Worm (Caenorhabditis elegans) whole organism, midembryonic: ENCODE results near the gene C49H3.16.

ENCODE experiments used
- T22C8.4 ChIP-seq: fragments of 200-800 bp; sonication (Bioruptor generic); IDR thresholded peaks from 2 replicates; pipeline ENCODE4 v1.3.6; 2022; ENCODE audit warnings: missing genetic modification characterization, missing compliant biosample characterization
- cog-1 ChIP-seq: sonication (generic microtip); optimal IDR thresholded peaks from 2 replicates; lab custom pipeline; 2016; ENCODE audit warnings: missing genetic modification characterization, missing compliant biosample characterization
- flt-1 ChIP-seq: fragments of 200-800 bp; sonication (Bioruptor generic); IDR thresholded peaks from 2 replicates; pipeline ENCODE4 v1.3.6; 2022; ENCODE audit warnings: missing genetic modification characterization, missing compliant biosample characterization
- ref-1 ChIP-seq: fragments of 200-800 bp; sonication (Bioruptor generic); conservative IDR thresholded peaks from 2 replicates; pipeline ENCODE4 v1.3.6; 2022; ENCODE audit warnings: missing genetic modification reagents, missing genetic modification characterization, missing compliant biosample characterization
- ztf-23 ChIP-seq: fragments of 200-800 bp; sonication (Bioruptor generic); IDR thresholded peaks from 2 replicates; pipeline ENCODE4 v1.3.6; 2022; ENCODE audit warnings: missing genetic modification reagents, missing genetic modification characterization, missing compliant biosample characterization
- ztf-29 ChIP-seq: fragments of 200-800 bp; sonication (Bioruptor generic); IDR thresholded peaks from 2 replicates; pipeline ENCODE4 v1.3.6; 2022; ENCODE audit warnings: missing genetic modification reagents, missing genetic modification characterization, missing compliant biosample characterization

DNA sequence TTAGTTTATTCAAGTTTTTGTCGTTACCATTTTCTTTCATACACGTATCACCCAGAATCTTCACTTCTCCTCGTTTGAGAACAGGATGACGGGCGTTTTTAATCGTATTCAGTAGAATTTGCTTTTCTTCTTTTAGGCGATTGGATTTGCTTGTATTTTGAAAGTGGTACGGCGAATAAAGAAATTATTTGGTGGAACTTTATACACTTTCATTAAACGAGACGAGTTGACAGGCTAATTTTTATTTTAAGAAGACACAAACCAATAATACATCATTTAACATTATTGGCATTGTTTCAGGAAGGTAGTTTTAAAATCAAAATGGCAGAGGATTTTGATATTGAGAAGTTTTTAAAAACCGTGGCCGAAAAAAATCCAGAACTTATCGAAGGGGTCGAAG lies 5.2 kb upstream of the C49H3.16 start, which contains the start of gene C49H3.4:
- TF ChIP-seq ztf-23 (GFP tag; lab: Robert Waterston, UW) (no peak), ref-1 (GFP tag; lab: Robert Waterston, UW) (no peak), flt-1 (GFP tag; lab: Robert Waterston, UW) (no peak), ztf-29 (GFP tag; lab: Robert Waterston, UW) (no peak), cog-1 (tag; lab: Kevin White, UChicago) (no peak), T22C8.4 (GFP tag; lab: Robert Waterston, UW) (no peak)
